Worm (Caenorhabditis elegans): ENCODE measurements around the gene Y43F8C.17.

Y43F8C.17 gene

DNA sequence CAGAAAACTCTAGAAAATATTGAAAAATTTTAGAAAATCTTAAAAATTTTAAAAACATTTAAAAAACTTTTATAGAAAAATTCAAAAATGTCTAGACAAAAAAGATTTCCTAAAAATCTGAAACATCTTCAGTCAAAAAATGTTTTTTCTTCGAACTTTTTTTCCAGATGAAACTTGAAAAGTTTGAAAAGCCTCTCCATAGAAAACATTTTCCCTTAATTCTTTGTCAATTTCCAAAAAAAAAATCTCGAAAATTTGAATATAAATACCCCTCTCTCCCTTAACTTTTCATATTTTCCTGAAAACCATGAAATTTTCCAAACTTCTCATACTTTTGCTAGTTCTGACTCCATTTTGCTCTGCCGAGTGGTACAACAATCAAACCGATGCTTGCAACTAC lies 12.8 kb downstream of the Y43F8C.17 start, which contains the start of gene Y116F11A.3:
Y116F11A.3 (plus strand) TSS at position 301 of the 400 bp plus-strand sequence.
- TF ChIP-seq lin-13 (GFP tag; optimal IDR thresholded peaks at IDR 0.05): no peak
- no peak for TF ChIP-seq madf-9 (GFP tag; conservative IDR thresholded peaks at IDR 0.05)
- no peak for TF ChIP-seq mdl-1 (tag; optimal IDR thresholded peaks at IDR 0.05)
- no peak for TF ChIP-seq php-3 (GFP tag; IDR thresholded peaks at IDR 0.05)
- TF ChIP-seq fkh-10 (GFP tag; optimal IDR thresholded peaks at IDR 0.05): no peak
- no peak for TF ChIP-seq nhr-48 (tag; optimal IDR thresholded peaks at IDR 0.05)
- TF ChIP-seq Y5F2A.4 (GFP tag; optimal IDR thresholded peaks at IDR 0.05): no peak
- TF ChIP-seq F10B5.3 (tag; optimal IDR thresholded peaks at IDR 0.05): no peak
- TF ChIP-seq F37D6.2 (tag; optimal IDR thresholded peaks at IDR 0.05): no peak
- no peak for TF ChIP-seq lir-3 (tag; optimal IDR thresholded peaks at IDR 0.05)
- TF ChIP-seq lin-39 (tag; optimal IDR thresholded peaks at IDR 0.05): no peak

DNA sequence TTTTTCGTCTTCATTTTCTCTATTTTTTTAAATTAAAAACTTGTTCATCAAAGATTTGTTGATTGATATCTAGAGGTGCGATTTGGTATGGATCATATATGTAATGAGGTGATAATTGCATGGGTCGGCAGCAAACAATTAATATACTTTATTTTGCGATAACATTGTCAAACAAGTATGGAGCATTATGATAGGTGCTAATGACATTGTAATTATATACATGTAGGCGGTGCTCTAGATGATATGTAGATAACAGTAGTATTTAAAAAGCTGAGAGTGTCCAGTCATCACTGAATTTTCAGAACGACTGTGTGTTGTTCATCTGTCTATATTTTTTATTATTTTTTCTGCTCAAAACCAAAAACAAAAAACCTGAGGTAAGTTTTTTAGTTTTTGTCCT lies 14.3 kb downstream of the Y43F8C.17 start, which contains the start of gene Y116F11A.1:
Y116F11A.1 (plus strand) TSS at position 301 of the 400 bp plus-strand sequence.
- no peak for TF ChIP-seq mxl-2 (GFP tag; conservative IDR thresholded peaks at IDR 0.05)

DNA sequence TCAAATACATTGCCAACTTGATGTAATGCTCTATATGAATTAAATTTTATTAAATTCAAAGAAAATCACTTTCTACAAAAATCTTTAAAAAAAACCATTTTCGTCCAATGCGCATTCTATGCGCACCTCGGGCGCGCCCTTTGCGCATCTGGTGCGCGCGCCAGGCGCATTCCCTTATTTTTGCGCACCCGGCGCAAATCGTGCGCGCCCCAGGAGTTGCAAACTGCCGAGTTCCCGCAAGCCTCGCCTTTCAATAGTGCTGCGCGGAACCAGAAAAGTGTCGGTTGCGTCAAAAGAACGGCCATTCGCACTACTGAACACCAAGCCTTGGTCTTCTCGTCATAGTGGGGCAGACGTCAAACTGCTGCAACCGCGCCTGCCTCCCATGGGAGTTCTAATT lies 17.8 kb downstream of the Y43F8C.17 start:
- 0 out of 2 replicates have a peak, but pooled peaks have one; percentile 32 for TF ChIP-seq egl-43 (GFP tag; IDR thresholded peaks at IDR 0.05)
- no peak for TF ChIP-seq Y75B8A.6 (GFP tag; IDR thresholded peaks at IDR 0.05)
- 0 out of 2 replicates have a peak, but pooled peaks have one; percentile 7 for TF ChIP-seq F26F4.8 (GFP tag; conservative IDR thresholded peaks at IDR 0.05)
- TF ChIP-seq set-16 (GFP tag; IDR thresholded peaks at IDR 0.05): peak; percentile 86

DNA sequence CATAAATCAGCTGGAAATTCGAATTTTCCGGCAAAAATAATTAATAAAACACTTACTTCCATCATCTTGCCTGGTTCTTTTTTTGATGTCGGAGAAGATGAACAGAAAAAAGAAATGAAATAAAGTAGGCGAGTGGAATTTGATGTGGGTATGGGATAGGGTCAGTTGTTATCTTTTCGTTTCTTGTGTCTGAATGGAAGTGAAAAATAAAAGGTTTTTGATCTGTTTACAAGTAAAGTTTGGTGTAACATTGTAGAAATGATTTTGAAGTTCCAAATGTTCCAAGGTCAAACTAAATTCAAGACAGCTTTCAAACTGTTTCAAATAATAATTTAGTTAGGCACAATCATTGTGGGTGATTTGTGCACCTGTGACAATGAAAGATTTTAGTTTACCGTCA lies 21.5 kb downstream of the Y43F8C.17 start, which contains the start of gene W04E12.7:
W04E12.7 (minus strand) TSS at position 101 of the 400 bp plus-strand sequence.
- TF ChIP-seq lir-3 (tag; optimal IDR thresholded peaks at IDR 0.05) (no peak), dpl-1 (GFP tag; optimal IDR thresholded peaks at IDR 0.05) (no peak), Y105C5A.15 (GFP tag; IDR thresholded peaks at IDR 0.05) (no peak), mxl-2 (GFP tag; conservative IDR thresholded peaks at IDR 0.05) (no peak), aha-1 (tag) (peak; percentile 1), D1046.2 (GFP tag; IDR thresholded peaks at IDR 0.05) (no peak)

DNA sequence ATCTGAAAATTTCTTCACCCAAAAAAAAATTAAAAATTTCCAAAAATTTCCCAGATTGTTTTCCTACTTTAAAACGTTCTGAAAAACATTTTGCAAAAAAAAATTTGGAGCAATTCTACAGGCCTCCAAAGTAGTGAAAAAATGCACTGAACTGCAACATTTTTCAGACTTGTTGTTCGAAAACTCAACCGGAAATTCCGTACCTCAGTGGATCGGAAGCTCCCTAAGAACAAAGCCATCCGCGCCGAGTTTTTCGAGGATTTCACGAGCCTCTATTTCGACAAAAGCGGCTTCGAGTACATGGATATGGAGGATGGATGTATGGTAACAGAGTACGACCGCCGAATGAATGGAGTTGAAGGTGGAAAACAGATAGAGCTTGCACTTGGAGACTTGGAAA lies 22.2 kb downstream of the Y43F8C.17 start, which contains the start of gene fbxa-131:
fbxa-131 (plus strand) TSS at position 301 of the 400 bp plus-strand sequence.
- no peak for TF ChIP-seq mdl-1 (tag; optimal IDR thresholded peaks at IDR 0.05)
- no peak for TF ChIP-seq Y75B8A.6 (GFP tag; IDR thresholded peaks at IDR 0.05)
- TF ChIP-seq nhr-111 (GFP tag; optimal IDR thresholded peaks at IDR 0.05): no peak
- no peak for TF ChIP-seq gei-8 (GFP tag; optimal IDR thresholded peaks at IDR 0.05)
- no peak for TF ChIP-seq ceh-28 (tag; optimal IDR thresholded peaks at IDR 0.05)
- no peak for TF ChIP-seq ZK337.2 (GFP tag; IDR thresholded peaks at IDR 0.05)
- no peak for TF ChIP-seq cey-2 (tag; optimal IDR thresholded peaks at IDR 0.05; ENCODE audit: borderline replicate concordance, insufficient read depth)
- no peak for TF ChIP-seq T20F7.1 (GFP tag; optimal IDR thresholded peaks at IDR 0.05)

DNA sequence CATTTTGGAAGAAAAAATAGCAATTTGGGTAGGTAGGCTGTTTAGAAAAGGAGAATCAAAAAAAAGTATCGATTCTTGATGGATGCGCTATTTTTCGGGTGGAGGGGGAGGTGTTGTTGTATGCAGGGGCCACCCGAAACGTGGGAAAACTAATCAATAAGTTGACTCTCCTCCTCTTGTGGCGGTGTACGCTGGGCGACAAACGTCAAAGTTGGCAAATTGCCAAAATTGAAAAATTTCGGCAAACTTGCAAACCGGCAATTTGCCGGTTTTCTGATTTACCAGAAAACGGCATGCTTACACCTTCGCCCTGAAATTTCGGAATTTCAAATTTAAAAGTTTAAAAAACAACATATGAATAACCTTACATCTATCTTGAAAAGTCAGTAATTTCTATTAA lies 25.1 kb downstream of the Y43F8C.17 start, which contains the start of gene W04E12.2:
W04E12.2 (minus strand) TSS at position 101 of the 400 bp plus-strand sequence.
- TF ChIP-seq ceh-32 (tag; optimal IDR thresholded peaks at IDR 0.05; ENCODE audit: poor library complexity): no peak
- no peak for TF ChIP-seq lir-3 (tag; optimal IDR thresholded peaks at IDR 0.05)
- no peak for TF ChIP-seq Y75B8A.6 (GFP tag; IDR thresholded peaks at IDR 0.05)
- TF ChIP-seq nhr-10 (tag; optimal IDR thresholded peaks at IDR 0.05): no peak
- no peak for TF ChIP-seq F37D6.2 (tag; optimal IDR thresholded peaks at IDR 0.05)
- TF ChIP-seq skn-1 (tag; optimal IDR thresholded peaks at IDR 0.05): no peak
- no peak for TF ChIP-seq nhr-111 (GFP tag; optimal IDR thresholded peaks at IDR 0.05)
- no peak for TF ChIP-seq daf-8 (GFP tag; IDR thresholded peaks at IDR 0.05)
- TF ChIP-seq F10B5.3 (tag; optimal IDR thresholded peaks at IDR 0.05): no peak
- no peak for TF ChIP-seq daf-19 (GFP tag; conservative IDR thresholded peaks at IDR 0.05)
- no peak for TF ChIP-seq tag-97 (GFP tag; IDR thresholded peaks at IDR 0.05)
- no peak for TF ChIP-seq nhr-237 (tag; optimal IDR thresholded peaks at IDR 0.05)
- TF ChIP-seq ceh-44 (GFP tag; IDR thresholded peaks at IDR 0.05): no peak
- TF ChIP-seq nhr-41 (GFP tag; IDR thresholded peaks at IDR 0.05): no peak
- no peak for TF ChIP-seq Y48G9A.11 (GFP tag; IDR thresholded peaks at IDR 0.05)
- TF ChIP-seq rbr-2 (tag; optimal IDR thresholded peaks at IDR 0.05): no peak
- no peak for TF ChIP-seq attf-4 (tag; optimal IDR thresholded peaks at IDR 0.05)
- no peak for TF ChIP-seq unc-62 (GFP tag; optimal IDR thresholded peaks at IDR 0.05 in 1 of 2)
- TF ChIP-seq unc-62 (tag; optimal IDR thresholded peaks at IDR 0.05): no peak
- no peak for TF ChIP-seq saeg-2 (GFP tag; IDR thresholded peaks at IDR 0.05)
- no peak for TF ChIP-seq ceh-20 (GFP tag; IDR thresholded peaks at IDR 0.05)

Measured in whole organism, L4 larva.